Worm (Caenorhabditis elegans): Measurements from ENCODE around the gene sdz-37.

The sdz-37 gene

DNA sequence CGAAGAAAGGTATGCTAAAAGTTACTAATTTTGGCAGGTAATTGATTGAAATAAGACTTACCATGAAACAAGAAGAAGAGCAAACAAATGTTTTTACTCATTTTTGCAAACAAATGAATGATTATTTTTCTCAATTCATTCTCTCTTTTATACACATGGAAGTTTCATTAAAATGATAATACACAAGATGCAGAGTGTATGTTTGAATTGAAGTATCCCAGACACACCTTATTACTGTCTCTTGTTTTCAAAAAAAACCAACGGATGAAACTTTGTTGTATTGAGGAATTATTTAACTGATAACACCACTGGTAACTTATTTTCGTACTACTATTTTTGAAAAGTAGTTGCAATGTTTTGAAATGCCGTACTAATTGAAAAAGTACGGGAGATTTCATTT, 14.7 kb downstream of the sdz-37 start, which contains the start of gene clec-59:
Gene clec-59, minus strand, starts transcription at position 101 of the 400 bp plus-strand sequence.
- TF ChIP-seq ets-5 (GFP tag; IDR thresholded peaks at IDR 0.05) (no peak), dsc-1 (tag; optimal IDR thresholded peaks at IDR 0.05) (no peak), zag-1 (tag; optimal IDR thresholded peaks at IDR 0.05) (no peak), lin-35 (GFP tag; optimal IDR thresholded peaks at IDR 0.05) (no peak), aly-2 (tag; optimal IDR thresholded peaks at IDR 0.05) (no peak), fkh-10 (GFP tag; optimal IDR thresholded peaks at IDR 0.05) (no peak), nhr-77 (tag; optimal IDR thresholded peaks at IDR 0.05) (no peak), pqm-1 (tag; optimal IDR thresholded peaks at IDR 0.05) (no peak), ceh-88 (GFP tag; IDR thresholded peaks at IDR 0.05) (no peak), rnt-1 (tag; optimal IDR thresholded peaks at IDR 0.05) (no peak)

DNA sequence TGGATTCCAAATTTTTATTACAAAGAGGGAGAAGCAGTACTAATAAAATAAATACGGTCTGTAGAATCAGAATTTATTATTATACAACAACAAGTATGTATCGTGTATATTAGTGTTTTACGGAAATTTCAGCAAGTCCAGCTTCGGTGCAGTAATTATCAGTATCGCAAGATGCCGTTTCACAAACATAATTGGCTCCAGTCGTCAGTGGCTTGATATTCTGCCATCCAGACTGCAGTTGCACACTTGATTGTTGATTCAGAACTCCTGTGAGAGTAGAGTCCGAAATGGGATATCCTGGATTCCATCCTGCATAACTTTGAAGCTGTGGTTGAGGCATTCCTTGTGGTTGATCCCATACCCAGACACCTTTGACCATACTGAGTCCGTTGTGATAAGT, 15.4 kb downstream of the sdz-37 start:
- TF ChIP-seq nhr-85 (tag) (no peak), vab-15 (tag; optimal IDR thresholded peaks at IDR 0.05) (no peak), hlh-4 (tag; optimal IDR thresholded peaks at IDR 0.05) (no peak), aly-2 (tag; optimal IDR thresholded peaks at IDR 0.05) (no peak), ama-1 (optimal IDR thresholded peaks at IDR 0.05) (no peak), nhr-84 (tag; optimal IDR thresholded peaks at IDR 0.05) (no peak), unc-98 (GFP tag; IDR thresholded peaks at IDR 0.05) (no peak), ces-1 (GFP tag; optimal IDR thresholded peaks at IDR 0.05) (no peak), fkh-10 (GFP tag; optimal IDR thresholded peaks at IDR 0.05) (no peak), snpc-4 (tag; optimal IDR thresholded peaks at IDR 0.05) (no peak), lin-39 (tag; optimal IDR thresholded peaks at IDR 0.05) (no peak), lin-35 (GFP tag; optimal IDR thresholded peaks at IDR 0.05) (no peak), nhr-20 (tag; optimal IDR thresholded peaks at IDR 0.05) (no peak), ztf-4 (tag; optimal IDR thresholded peaks at IDR 0.05) (no peak), lin-14 (GFP tag; optimal IDR thresholded peaks at IDR 0.05) (no peak), ceh-82 (tag; optimal IDR thresholded peaks at IDR 0.05) (no peak), lir-3 (tag; optimal IDR thresholded peaks at IDR 0.05; ENCODE audit: poor library complexity) (no peak), lin-13 (GFP tag; optimal IDR thresholded peaks at IDR 0.05) (no peak), nhr-77 (tag; optimal IDR thresholded peaks at IDR 0.05) (no peak), mef-2 (tag; optimal IDR thresholded peaks at IDR 0.05) (no peak)

DNA sequence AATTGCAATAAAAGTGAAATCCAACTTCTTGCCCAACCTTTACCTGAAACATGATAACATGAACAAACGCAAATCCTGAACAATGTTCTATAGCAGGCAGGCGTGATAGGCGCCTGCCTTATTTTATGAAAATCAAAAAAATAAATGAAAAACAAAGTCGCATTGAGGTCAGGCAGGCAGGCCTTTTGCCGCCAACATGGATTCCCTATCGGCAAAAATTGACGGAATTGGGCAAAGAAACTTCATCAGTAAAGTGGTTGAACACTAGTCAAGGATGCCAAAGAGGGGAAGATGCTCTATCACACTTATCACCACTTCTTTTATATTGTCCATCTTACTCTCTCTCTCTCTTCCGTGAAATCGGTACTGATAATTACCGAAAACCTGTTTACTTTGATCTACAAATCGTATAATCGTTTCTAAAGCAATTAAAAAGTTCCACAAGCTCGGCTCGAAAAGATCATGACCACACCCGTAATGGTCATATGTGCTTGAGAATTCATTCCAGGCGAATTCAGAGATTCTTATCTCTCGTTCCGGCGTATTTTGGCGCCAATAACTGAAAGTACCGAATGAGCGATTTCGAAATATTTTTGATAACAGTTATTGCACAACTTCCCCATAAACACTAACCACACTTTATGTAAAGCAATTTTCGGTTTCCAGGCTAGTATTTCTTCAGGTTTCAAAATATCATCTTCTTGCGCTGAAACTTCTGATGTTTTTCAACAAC, 17.3 kb downstream of the sdz-37 start, which contains the start of the genes clec-60 and ZK666.11:
Gene clec-60, minus strand, starts transcription at position 51 of the 733 bp plus-strand sequence.
Gene ZK666.11, plus strand, starts transcription at position 699 of the 733 bp plus-strand sequence.
- TF ChIP-seq egl-13 (tag; optimal IDR thresholded peaks at IDR 0.05) = no peak
- TF ChIP-seq grh-1 (GFP tag; IDR thresholded peaks at IDR 0.05) = no peak
- TF ChIP-seq elt-2 (tag; optimal IDR thresholded peaks at IDR 0.05) = no peak
- no peak for TF ChIP-seq ceh-88 (GFP tag; IDR thresholded peaks at IDR 0.05)
- TF ChIP-seq dsc-1 (tag; optimal IDR thresholded peaks at IDR 0.05) = no peak
- no peak for TF ChIP-seq mab-9 (GFP tag; IDR thresholded peaks at IDR 0.05)
- TF ChIP-seq vab-15 (tag; optimal IDR thresholded peaks at IDR 0.05) = no peak
- peak; percentile 21 for TF ChIP-seq nhr-85 (tag)
- TF ChIP-seq elt-3 (tag; optimal IDR thresholded peaks at IDR 0.05) = no peak
- no peak for TF ChIP-seq F16B12.6 (tag; optimal IDR thresholded peaks at IDR 0.05)
- no peak for TF ChIP-seq nhr-90 (tag; optimal IDR thresholded peaks at IDR 0.05; ENCODE audit: poor library complexity)
- no peak for TF ChIP-seq efl-1 (optimal IDR thresholded peaks at IDR 0.05)
- TF ChIP-seq efl-1 (GFP tag; optimal IDR thresholded peaks at IDR 0.05 in 1 of 2) = peak in 1 of 2 experiments; percentile 56
- no peak for TF ChIP-seq unc-30 (tag; optimal IDR thresholded peaks at IDR 0.05)
- no peak for TF ChIP-seq tbx-2 (tag; optimal IDR thresholded peaks at IDR 0.05)
- TF ChIP-seq hpl-2 (GFP tag; optimal IDR thresholded peaks at IDR 0.05) = no peak
